Fruit fly (Drosophila melanogaster): ENCODE measurements around the gene Pka-R1.
A peak's percentile ranks its signal among the peaks of the same experiment; 100 is the strongest.

Gene Pka-R1

dm6 chr3L:20778224-20779063 lies 37.5 kb upstream of the Pka-R1 start, which contains the start of the genes Pex16 and Pex14 (continued):
- no peak for TF ChIP-seq Scr (GFP tag; IDR thresholded peaks at IDR 0.05; ENCODE audit: partially characterized antibody)
- peak; percentile 54 for TF ChIP-seq CG12744 (GFP tag; optimal IDR thresholded peaks at IDR 0.05)
- no peak for TF ChIP-seq sd (tag; optimal IDR thresholded peaks at IDR 0.05)
- peak; percentile 72 for TF ChIP-seq Ada2b (GFP tag; IDR thresholded peaks at IDR 0.05)
- no peak for TF ChIP-seq gt (GFP tag; IDR thresholded peaks at IDR 0.05)
- TF ChIP-seq ems (GFP tag; optimal IDR thresholded peaks at IDR 0.05) = peak; percentile 42
- peak; percentile 24 for TF ChIP-seq NC2β (GFP tag; optimal IDR thresholded peaks at IDR 0.05)
- peak; percentile 78 for TF ChIP-seq dysf (GFP tag; IDR thresholded peaks at IDR 0.05)
- TF ChIP-seq Nf-YC (tag; optimal IDR thresholded peaks at IDR 0.05) = peak; percentile 47
- TF ChIP-seq CG11456 (GFP tag; IDR thresholded peaks at IDR 0.05) = peak; percentile 85
- peak; percentile 45 for TF ChIP-seq btn (GFP tag; optimal IDR thresholded peaks at IDR 0.05)
- TF ChIP-seq crc (GFP tag; optimal IDR thresholded peaks at IDR 0.05) = peak; percentile 46
- TF ChIP-seq tgo (GFP tag; IDR thresholded peaks at IDR 0.05) = peak; percentile 73
- no peak for TF ChIP-seq CG7987 (GFP tag; optimal IDR thresholded peaks at IDR 0.05)
- peak in 1 of 2 experiments; percentile 0 for TF ChIP-seq insv (GFP tag; optimal IDR thresholded peaks at IDR 0.05)
- no peak for TF ChIP-seq cg (GFP tag; optimal IDR thresholded peaks at IDR 0.05)
- TF ChIP-seq nerfin-1 (tag; optimal IDR thresholded peaks at IDR 0.05) = peak; percentile 32
- TF ChIP-seq pho (GFP tag; optimal IDR thresholded peaks at IDR 0.05) = peak; percentile 87
- peak; percentile 34 for TF ChIP-seq CG17802 (tag; optimal IDR thresholded peaks at IDR 0.05)
- no peak for TF ChIP-seq wor (GFP tag; IDR thresholded peaks at IDR 0.05)
- TF ChIP-seq dmrt99B (tag; optimal IDR thresholded peaks at IDR 0.05) = no peak
- peak; percentile 66 for TF ChIP-seq CG34422 (GFP tag; IDR thresholded peaks at IDR 0.05)
- peak; percentile 68 for TF ChIP-seq CG14014 (GFP tag; IDR thresholded peaks at IDR 0.05)
- peak; percentile 47 for TF ChIP-seq CG2116 (GFP tag; optimal IDR thresholded peaks at IDR 0.05)
- peak; percentile 17 for TF ChIP-seq cwo (GFP tag; optimal IDR thresholded peaks at IDR 0.05)
- TF ChIP-seq sc (optimal IDR thresholded peaks at IDR 0.05) = no peak
- no peak for TF ChIP-seq sc (GFP tag; optimal IDR thresholded peaks at IDR 0.05)
- no peak for TF ChIP-seq Hmr (GFP tag; optimal IDR thresholded peaks at IDR 0.05)
- TF ChIP-seq sisA (GFP tag; IDR thresholded peaks at IDR 0.05) = peak; percentile 78
- TF ChIP-seq CG4404 (GFP tag; IDR thresholded peaks at IDR 0.05) = peak; percentile 72
- no peak for TF ChIP-seq hkb (optimal IDR thresholded peaks at IDR 0.05)
- TF ChIP-seq hkb (GFP tag; IDR thresholded peaks at IDR 0.05) = no peak
- peak; percentile 65; the same call in 2 of the 3 replicates for TF ChIP-seq gce (GFP tag; IDR thresholded peaks at IDR 0.05)
- TF ChIP-seq CG13624 (GFP tag; optimal IDR thresholded peaks at IDR 0.05) = peak; percentile 78
- peak; percentile 19 for TF ChIP-seq CG2875 (GFP tag; optimal IDR thresholded peaks at IDR 0.05)
- TF ChIP-seq HmgD (GFP tag; optimal IDR thresholded peaks at IDR 0.05) = peak; percentile 75
- peak; percentile 61 for TF ChIP-seq CG14710 (tag; optimal IDR thresholded peaks at IDR 0.05)
- no peak for TF ChIP-seq amos (GFP tag; IDR thresholded peaks at IDR 0.05; ENCODE audit: partially characterized antibody)
- TF ChIP-seq zfh2 (GFP tag; optimal IDR thresholded peaks at IDR 0.05) = peak; percentile 85
- TF ChIP-seq CG8290 (GFP tag; optimal IDR thresholded peaks at IDR 0.05) = peak; percentile 14
- peak in 1 of 2 experiments; percentile 85 for TF ChIP-seq CG8290 (tag; optimal IDR thresholded peaks at IDR 0.05)
- TF ChIP-seq CG8388 (GFP tag; optimal IDR thresholded peaks at IDR 0.05) = no peak
- TF ChIP-seq HLH4C (GFP tag; IDR thresholded peaks at IDR 0.05; ENCODE audit: partially characterized antibody) = no peak
- TF ChIP-seq Elba2 (GFP tag; optimal IDR thresholded peaks at IDR 0.05) = no peak
- no peak for TF ChIP-seq Neu2 (GFP tag; optimal IDR thresholded peaks at IDR 0.05; ENCODE audit: borderline replicate concordance)
- TF ChIP-seq Usf (GFP tag; optimal IDR thresholded peaks at IDR 0.05) = peak; percentile 46
- TF ChIP-seq rib (GFP tag; IDR thresholded peaks at IDR 0.05) = no peak
- TF ChIP-seq Asciz (GFP tag; optimal IDR thresholded peaks at IDR 0.05) = no peak
- no peak for TF ChIP-seq CG13287 (GFP tag; IDR thresholded peaks at IDR 0.05; ENCODE audit: partially characterized antibody)
- peak; percentile 68 for TF ChIP-seq CG15269 (tag; optimal IDR thresholded peaks at IDR 0.05)
